Fruit fly (Drosophila melanogaster): Measurements from ENCODE around the gene Gr64c.

DNA sequence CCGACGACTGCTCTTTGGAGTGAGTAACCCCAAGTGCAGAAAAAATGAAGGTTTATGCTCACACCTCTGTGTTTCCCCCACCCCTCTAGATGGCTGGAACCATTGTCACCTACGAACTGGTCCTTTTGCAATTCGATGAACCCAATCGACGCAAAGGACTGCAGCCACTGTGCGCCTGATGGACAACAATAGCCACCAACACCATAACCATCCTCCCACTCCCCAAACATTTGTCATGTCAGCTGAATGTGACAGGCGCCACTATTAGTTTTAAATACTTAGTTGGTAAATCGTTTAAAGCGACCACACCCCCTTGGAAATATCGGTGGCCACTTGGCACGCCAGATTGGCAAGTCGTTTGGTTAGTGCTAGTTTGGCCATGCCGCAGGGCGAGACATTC lies at the start of gene Gr64c, which contains the start of gene Gr64b:
- no peak for TF ChIP-seq Mio (GFP tag; optimal IDR thresholded peaks at IDR 0.05)
- no peak for TF ChIP-seq Rel (GFP tag; optimal IDR thresholded peaks at IDR 0.05)
- no peak for TF ChIP-seq Rel (tag; optimal IDR thresholded peaks at IDR 0.05)
- TF ChIP-seq usp (GFP tag; optimal IDR thresholded peaks at IDR 0.05): no peak
- no peak for TF ChIP-seq sv (GFP tag; optimal IDR thresholded peaks at IDR 0.05)
- no peak for TF ChIP-seq br (GFP tag; optimal IDR thresholded peaks at IDR 0.05)
- no peak for TF ChIP-seq tai (GFP tag; optimal IDR thresholded peaks at IDR 0.05)
- TF ChIP-seq Hnf4 (GFP tag; optimal IDR thresholded peaks at IDR 0.05): no peak
- TF ChIP-seq woc (GFP tag; optimal IDR thresholded peaks at IDR 0.05): no peak
- no peak for TF ChIP-seq CrebA (GFP tag; optimal IDR thresholded peaks at IDR 0.05; ENCODE audit: borderline replicate concordance)
- TF ChIP-seq sage (GFP tag; optimal IDR thresholded peaks at IDR 0.05): no peak
- no peak for TF ChIP-seq lola (GFP tag; optimal IDR thresholded peaks at IDR 0.05)
